Worm (Caenorhabditis elegans) whole organism, L4 larva: ENCODE results near the gene pigc-1.
A peak's percentile ranks its signal among the peaks of the same experiment; 100 is the strongest.

Experiments
- D1046.2 ChIP-seq: fragments of 200-800 bp; sonication (Bioruptor generic); IDR thresholded peaks from 2 replicates; pipeline ENCODE4 v1.3.6; 2022; ENCODE audit warnings: missing genetic modification characterization, missing compliant biosample characterization
- F26F4.8 ChIP-seq: fragments of 200-800 bp; sonication (Bioruptor generic); conservative IDR thresholded peaks from 2 replicates; pipeline ENCODE4 v1.3.6; 2022; ENCODE audit warnings: missing genetic modification characterization, missing compliant biosample characterization
- F37D6.2 ChIP-seq: sonication (generic microtip); optimal IDR thresholded peaks from 2 replicates; lab custom pipeline; 2016; ENCODE audit warnings: mild to moderate bottlenecking, missing genetic modification characterization, missing compliant biosample characterization
- F49E8.2 ChIP-seq: sonication (generic microtip); optimal IDR thresholded peaks from 2 replicates; lab custom pipeline; 2016; ENCODE audit warnings: missing compliant biosample characterization, mild to moderate bottlenecking, missing genetic modification characterization, borderline replicate concordance
- T20F7.1 ChIP-seq: fragments of 200-800 bp; sonication (Bioruptor generic); optimal IDR thresholded peaks from 2 replicates; lab custom pipeline; 2018; ENCODE audit warnings: mild to moderate bottlenecking, missing genetic modification characterization, missing compliant biosample characterization
- Y48G9A.11 ChIP-seq: fragments of 200-800 bp; sonication (Bioruptor generic); IDR thresholded peaks from 2 replicates; pipeline ENCODE4 v1.3.6; 2022; ENCODE audit warnings: missing genetic modification reagents, missing genetic modification characterization, missing compliant biosample characterization
- Y75B8A.6 ChIP-seq: fragments of 200-800 bp; sonication (Bioruptor generic); IDR thresholded peaks from 2 replicates; pipeline ENCODE4 v1.3.6; 2022; ENCODE audit warnings: missing genetic modification reagents, missing genetic modification characterization, missing compliant biosample characterization
- aha-1 ChIP-seq: fragments of 150-350 bp; peaks from one replicate; lab custom pipeline; 2014; ENCODE audit warnings: missing biosample characterization, missing genetic modification characterization
- aly-2 ChIP-seq: sonication (generic microtip); optimal IDR thresholded peaks from 2 replicates; lab custom pipeline; 2018; ENCODE audit warnings: missing biosample characterization, missing genetic modification characterization
- ama-1 ChIP-seq: fragments of 150-350 bp; optimal IDR thresholded peaks from 2 replicates; lab custom pipeline; 2014; ENCODE audit warnings: inconsistent platforms, mixed read lengths
- arid-1 ChIP-seq: fragments of 200-800 bp; sonication (Bioruptor generic); conservative IDR thresholded peaks from 2 replicates; pipeline ENCODE4 v1.3.6; 2022; ENCODE audit warnings: missing genetic modification reagents, missing genetic modification characterization, missing compliant biosample characterization
- attf-4 ChIP-seq: sonication (generic microtip); optimal IDR thresholded peaks from 3 replicates; lab custom pipeline; 2017; ENCODE audit warnings: missing biosample characterization, missing genetic modification characterization
- ceh-28 ChIP-seq: fragments of 150-350 bp; optimal IDR thresholded peaks from 2 replicates; lab custom pipeline; 2014; ENCODE audit warnings: missing biosample characterization, missing genetic modification reagents, missing genetic modification characterization
- ceh-62 ChIP-seq: sonication (generic microtip); optimal IDR thresholded peaks from 2 replicates; lab custom pipeline; 2017; ENCODE audit warnings: missing biosample characterization, missing genetic modification characterization
- ces-1 ChIP-seq: fragments of 150-350 bp; sonication (generic microtip); optimal IDR thresholded peaks from 4 replicates; lab custom pipeline; 2014; ENCODE audit warnings: missing biosample characterization, missing genetic modification reagents, missing genetic modification characterization
- cey-2 ChIP-seq: sonication (generic microtip); optimal IDR thresholded peaks from 3 replicates; lab custom pipeline; 2017; ENCODE audit warnings: missing genetic modification characterization, mild to moderate bottlenecking, missing compliant biosample characterization, antibody characterized with exemption, borderline replicate concordance; ENCODE audit not compliant: insufficient read depth
- daf-16 ChIP-seq, 3 experiments: sonication (generic microtip); optimal IDR thresholded peaks; 2 replicates each; lab custom pipeline; 2016 to 2017; ENCODE audit warnings: missing genetic modification characterization in 3 of 3, missing genetic modification reagents in 3 of 3, mild to moderate bottlenecking in 2 of 3, missing compliant biosample characterization in 2 of 3, missing biosample characterization in 1 of 3, moderate library complexity in 1 of 3
- daf-19 ChIP-seq: fragments of 200-800 bp; sonication (Bioruptor generic); conservative IDR thresholded peaks from 2 replicates; pipeline ENCODE4 v1.3.6; 2022; ENCODE audit warnings: missing genetic modification characterization, missing compliant biosample characterization
- dmd-6 ChIP-seq: fragments of 200-800 bp; sonication (Bioruptor generic); IDR thresholded peaks from 2 replicates; pipeline ENCODE4 v1.3.6; 2022; ENCODE audit warnings: missing genetic modification reagents, missing genetic modification characterization, missing compliant biosample characterization
- dpl-1 ChIP-seq: fragments of 150-350 bp; optimal IDR thresholded peaks from 2 replicates; lab custom pipeline; 2014; ENCODE audit warnings: missing biosample characterization, missing genetic modification reagents, missing genetic modification characterization
- dve-1 ChIP-seq: sonication (generic microtip); optimal IDR thresholded peaks from 2 replicates; lab custom pipeline; 2017; ENCODE audit warnings: antibody characterized with exemption, mild to moderate bottlenecking, missing genetic modification characterization, missing compliant biosample characterization; ENCODE audit not compliant: insufficient read depth
- hlh-11 ChIP-seq: fragments of 200-800 bp; sonication (Bioruptor generic); optimal IDR thresholded peaks from 2 replicates; lab custom pipeline; 2018; ENCODE audit warnings: mild to moderate bottlenecking, missing genetic modification characterization, missing compliant biosample characterization
- jun-1 ChIP-seq: fragments of 150-350 bp; optimal IDR thresholded peaks from 2 replicates; lab custom pipeline; 2014; ENCODE audit warnings: missing biosample characterization, missing genetic modification reagents, missing genetic modification characterization
- lin-1 ChIP-seq: fragments of 200-800 bp; sonication (Bioruptor generic); IDR thresholded peaks from 2 replicates; pipeline ENCODE4 v1.3.6; 2022; ENCODE audit warnings: missing genetic modification reagents, missing genetic modification characterization, missing compliant biosample characterization
- lin-38 ChIP-seq: fragments of 200-800 bp; sonication (Bioruptor generic); IDR thresholded peaks from 2 replicates; pipeline ENCODE4 v1.3.6; 2022; ENCODE audit warnings: missing genetic modification reagents, missing genetic modification characterization, missing compliant biosample characterization
- lir-3 ChIP-seq: sonication (generic microtip); optimal IDR thresholded peaks from 2 replicates; lab custom pipeline; 2016; ENCODE audit warnings: mild to moderate bottlenecking, missing genetic modification characterization, missing compliant biosample characterization
- madf-5 ChIP-seq, 2 experiments: fragments of 200-800 bp; sonication (Bioruptor generic); IDR thresholded peaks; 2 replicates each; pipeline ENCODE4 v1.3.6; 2022; ENCODE audit warnings: missing compliant biosample characterization in 2 of 2, missing genetic modification characterization in 2 of 2
- mdl-1 ChIP-seq, 2 experiments: fragments of 150-350 bp in 1 of 2; sonication (generic microtip) in 1 of 2; optimal IDR thresholded peaks; 2 replicates each; lab custom pipeline; 2014 to 2017; ENCODE audit warnings: missing biosample characterization in 2 of 2, missing genetic modification characterization in 2 of 2
- mep-1 ChIP-seq: fragments of 150-350 bp; sonication (generic microtip); optimal IDR thresholded peaks from 3 replicates; lab custom pipeline; 2014; ENCODE audit warnings: missing biosample characterization, missing genetic modification characterization
- mes-2 ChIP-seq: sonication (generic microtip); optimal IDR thresholded peaks from 2 replicates; lab custom pipeline; 2016; ENCODE audit warnings: missing genotype, mild to moderate bottlenecking, missing genetic modification characterization, missing compliant biosample characterization; ENCODE audit not compliant: poor library complexity, severe bottlenecking
- nhr-42 ChIP-seq: fragments of 200-800 bp; sonication (Bioruptor generic); IDR thresholded peaks from 2 replicates; pipeline ENCODE4 v1.3.6; 2022; ENCODE audit warnings: missing genetic modification characterization, missing compliant biosample characterization
- nhr-48 ChIP-seq: sonication (generic microtip); optimal IDR thresholded peaks from 2 replicates; lab custom pipeline; 2016; ENCODE audit warnings: mild to moderate bottlenecking, missing genetic modification characterization, missing compliant biosample characterization
- nhr-6 ChIP-seq: fragments of 150-350 bp; optimal IDR thresholded peaks from 2 replicates; lab custom pipeline; 2014; ENCODE audit warnings: missing biosample characterization, missing genetic modification characterization
- nhr-76 ChIP-seq: fragments of 150-350 bp; optimal IDR thresholded peaks from 2 replicates; lab custom pipeline; 2014; ENCODE audit warnings: missing biosample characterization, missing genetic modification characterization
- pha-4 ChIP-seq, 2 experiments: fragments of 150-350 bp in 1 of 2; fragments of 200-800 bp in 1 of 2; sonication (Bioruptor generic) in 1 of 2; IDR thresholded peaks in 1 of 2; optimal IDR thresholded peaks in 1 of 2; 2 replicates each; pipeline versions ENCODE4 v1.3.6 to Lab custom; 2014 to 2022; ENCODE audit warnings: missing genetic modification characterization in 2 of 2, missing genetic modification reagents in 2 of 2, missing biosample characterization in 1 of 2, missing compliant biosample characterization in 1 of 2
- rbr-2 ChIP-seq: sonication (generic microtip); optimal IDR thresholded peaks from 2 replicates; lab custom pipeline; 2016; ENCODE audit warnings: missing genotype, missing genetic modification characterization, missing compliant biosample characterization
- saeg-2 ChIP-seq: fragments of 200-800 bp; sonication (Bioruptor generic); IDR thresholded peaks from 2 replicates; pipeline ENCODE4 v1.3.6; 2022; ENCODE audit warnings: missing genetic modification reagents, missing genetic modification characterization, missing compliant biosample characterization
- sdz-12 ChIP-seq: fragments of 200-800 bp; sonication (Bioruptor generic); optimal IDR thresholded peaks from 2 replicates; lab custom pipeline; 2018; ENCODE audit warnings: mild to moderate bottlenecking, missing genetic modification characterization, missing compliant biosample characterization
- skn-1 ChIP-seq: fragments of 150-350 bp; optimal IDR thresholded peaks from 2 replicates; lab custom pipeline; 2014; ENCODE audit warnings: missing biosample characterization, missing genetic modification characterization
- snpc-4 ChIP-seq: fragments of 150-350 bp; optimal IDR thresholded peaks from 2 replicates; lab custom pipeline; 2014; ENCODE audit warnings: missing biosample characterization, missing genetic modification characterization
- spr-3 ChIP-seq: fragments of 200-800 bp; sonication (Bioruptor generic); optimal IDR thresholded peaks from 2 replicates; lab custom pipeline; 2018; ENCODE audit warnings: mild to moderate bottlenecking, missing genetic modification characterization, missing compliant biosample characterization
- tra-1 ChIP-seq: fragments of 200-800 bp; sonication (Bioruptor generic); IDR thresholded peaks from 2 replicates; pipeline ENCODE4 v1.3.6; 2022; ENCODE audit warnings: missing genetic modification reagents, missing genetic modification characterization, missing compliant biosample characterization
- unc-130 ChIP-seq: sonication (generic microtip); optimal IDR thresholded peaks from 2 replicates; lab custom pipeline; 2016; ENCODE audit warnings: missing genetic modification reagents, missing genetic modification characterization, missing compliant biosample characterization
- unc-62 ChIP-seq, 3 experiments: fragments of 150-350 bp in 1 of 3; sonication (generic microtip); optimal IDR thresholded peaks in 2 of 3; peaks in 1 of 3; 1 replicate in 1 of 3; 2 replicates in 2 of 3; lab custom pipeline; 2014 to 2017; ENCODE audit warnings: missing biosample characterization in 3 of 3, missing genetic modification characterization in 3 of 3, missing genetic modification reagents in 3 of 3, missing genotype in 1 of 3
- zfp-2 ChIP-seq: sonication (generic microtip); optimal IDR thresholded peaks from 2 replicates; lab custom pipeline; 2016; ENCODE audit warnings: mild to moderate bottlenecking, missing genetic modification characterization, missing compliant biosample characterization
- zip-2 ChIP-seq: fragments of 150-350 bp; optimal IDR thresholded peaks from 2 replicates; lab custom pipeline; 2014; ENCODE audit warnings: missing biosample characterization, missing genetic modification characterization
- ztf-7 ChIP-seq: fragments of 150-350 bp; optimal IDR thresholded peaks from 2 replicates; lab custom pipeline; 2014; ENCODE audit warnings: missing biosample characterization, missing genetic modification characterization

pigc-1 gene

DNA sequence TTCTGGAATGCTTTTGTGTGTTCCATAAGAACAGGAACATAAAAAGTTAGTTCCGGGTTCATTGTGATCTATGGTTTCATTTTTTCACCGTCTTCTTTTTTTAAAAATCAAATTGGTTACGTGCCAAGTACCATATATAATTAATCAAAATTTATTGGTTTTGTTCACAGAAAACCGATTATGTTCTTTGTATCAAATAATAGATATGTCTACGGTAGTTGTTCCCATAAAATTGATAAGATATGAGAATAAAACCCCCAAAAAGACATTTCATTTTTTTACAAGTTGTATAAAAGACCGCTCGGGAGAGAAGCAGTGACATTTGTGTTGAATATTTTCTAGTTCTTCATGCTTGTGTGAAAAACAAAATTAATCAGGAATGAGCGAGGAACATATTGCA lies 38.2 kb upstream of the pigc-1 start, which contains the start of gene C10C5.5:
C10C5.5 (plus strand) TSS at position 301 of the 400 bp plus-strand sequence.
- no peak for TF ChIP-seq ces-1 (GFP tag; lab: Kevin White, UChicago)
- TF ChIP-seq pha-4 (GFP tag; IDR thresholded peaks at IDR 0.05; lab: Robert Waterston, UW) = no peak
- TF ChIP-seq pha-4 (tag; optimal IDR thresholded peaks at IDR 0.05; lab: Kevin White, UChicago) = no peak
- no peak for TF ChIP-seq daf-19 (GFP tag; lab: Robert Waterston, UW)
- TF ChIP-seq zfp-2 = no peak
- TF ChIP-seq aha-1 (tag; lab: Kevin White, UChicago) = peak; percentile 17
- TF ChIP-seq, all 104 proteins: peak for 1

DNA sequence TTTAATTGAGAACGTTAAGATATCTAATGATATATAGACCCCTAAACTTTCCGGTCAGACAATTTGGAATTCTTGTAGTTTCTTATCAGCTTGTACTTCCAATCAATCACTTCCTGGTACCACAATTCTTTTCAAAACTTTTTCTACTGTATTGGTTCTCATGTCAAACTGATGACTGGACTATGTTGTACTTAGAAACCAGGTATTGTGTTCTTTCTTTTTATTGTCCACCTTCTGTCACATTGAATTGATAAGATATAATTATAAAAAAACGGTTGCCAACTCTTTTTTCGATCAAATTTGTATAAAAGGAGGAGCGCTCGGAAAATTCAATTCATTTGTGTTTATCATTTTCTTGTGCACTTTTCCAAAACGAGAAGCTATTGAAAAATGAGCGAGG lies 35.3 kb upstream of the pigc-1 start, which contains the start of gene C10C5.4:
C10C5.4 (plus strand) TSS at position 281 of the 400 bp plus-strand sequence.
- TF ChIP-seq unc-62 (GFP tag; optimal IDR thresholded peaks at IDR 0.05 in 1 of 2; lab: Kevin White, UChicago) (peak in 1 of 2 experiments; percentile 38), unc-62 (tag; optimal IDR thresholded peaks at IDR 0.05; lab: Kevin White, UChicago) (no peak), nhr-76 (tag; lab: Kevin White, UChicago) (no peak), nhr-48 (tag; lab: Kevin White, UChicago) (peak; percentile 34), hlh-11 (tag; lab: Kevin White, UChicago) (peak; percentile 15), sdz-12 (GFP tag; lab: Kevin White, UChicago) (no peak), D1046.2 (GFP tag; lab: Robert Waterston, UW) (no peak), unc-130 (GFP tag; lab: Kevin White, UChicago) (no peak), lir-3 (tag; lab: Kevin White, UChicago) (no peak), aly-2 (tag; lab: Kevin White, UChicago) (no peak), zip-2 (tag; lab: Kevin White, UChicago) (no peak), F37D6.2 (tag; lab: Kevin White, UChicago) (no peak), mdl-1 (tag; optimal IDR thresholded peaks at IDR 0.05; lab: Kevin White, UChicago) (no peak), ceh-62 (tag; lab: Kevin White, UChicago) (no peak), ama-1 (no peak), snpc-4 (tag; lab: Kevin White, UChicago) (no peak), ceh-28 (tag; lab: Kevin White, UChicago) (no peak), dmd-6 (GFP tag; lab: Robert Waterston, UW) (peak; percentile 79), rbr-2 (no peak), dve-1 (peak; percentile 68)

DNA sequence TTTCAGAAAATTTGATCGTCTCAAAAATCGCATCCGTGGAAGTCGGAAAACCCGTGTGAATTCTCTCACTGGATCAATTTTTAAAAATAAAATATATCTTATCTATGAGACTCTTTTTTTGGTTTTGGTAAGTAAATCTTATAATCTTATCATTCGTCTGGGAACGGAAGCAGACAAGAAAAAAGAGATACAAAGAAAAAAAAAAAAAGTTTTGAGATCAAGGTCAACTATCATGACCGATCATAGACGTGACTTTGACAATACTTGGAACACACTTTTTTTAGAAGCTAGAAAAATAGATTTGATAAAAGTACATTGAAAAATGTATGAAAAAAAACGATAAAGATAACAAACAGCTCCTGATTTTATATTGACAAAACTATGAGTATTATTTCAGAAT lies 33.6 kb upstream of the pigc-1 start:
- TF ChIP-seq mes-2 (tag; lab: Kevin White, UChicago) (no peak), arid-1 (no peak), tra-1 (GFP tag; lab: Robert Waterston, UW) (peak; percentile 59; the same call in 1 of the 2 replicates), cey-2 (tag; lab: Kevin White, UChicago) (no peak), F26F4.8 (GFP tag; lab: Robert Waterston, UW) (no peak), dpl-1 (GFP tag; lab: Kevin White, UChicago) (no peak), madf-5 (GFP tag; IDR thresholded peaks at IDR 0.05; lab: Robert Waterston, UW) (no peak), zip-2 (tag; lab: Kevin White, UChicago) (no peak), attf-4 (no peak), lin-38 (GFP tag; lab: Robert Waterston, UW) (no peak), Y75B8A.6 (no peak), spr-3 (GFP tag; lab: Kevin White, UChicago) (no peak), skn-1 (tag; lab: Kevin White, UChicago) (no peak), saeg-2 (no peak), daf-16 (GFP tag; optimal IDR thresholded peaks at IDR 0.05; lab: Kevin White, UChicago) (no peak), daf-16 (tag; optimal IDR thresholded peaks at IDR 0.05; lab: Kevin White, UChicago) (no peak), jun-1 (tag; lab: Kevin White, UChicago) (no peak), nhr-48 (tag; lab: Kevin White, UChicago) (no peak), lin-1 (GFP tag; lab: Robert Waterston, UW) (no peak), ztf-7 (tag; lab: Kevin White, UChicago) (no peak), nhr-6 (no peak), nhr-42 (GFP tag; lab: Robert Waterston, UW) (no peak), D1046.2 (GFP tag; lab: Robert Waterston, UW) (no peak), rbr-2 (no peak), F49E8.2 (tag; lab: Kevin White, UChicago) (no peak), T20F7.1 (GFP tag; lab: Kevin White, UChicago) (no peak), mep-1 (no peak), Y48G9A.11 (no peak)
